Worm (Caenorhabditis elegans): ENCODE data around the gene sre-3.

ce11 chrII:7342884-7343283 is 42.7 kb upstream of the sre-3 start:
- TF ChIP-seq elt-2 (tag; optimal IDR thresholded peaks at IDR 0.05) (no peak), ceh-8 (GFP tag; optimal IDR thresholded peaks at IDR 0.05) (no peak), pqm-1 (tag; optimal IDR thresholded peaks at IDR 0.05) (no peak), unc-62 (GFP tag; optimal IDR thresholded peaks at IDR 0.05) (no peak), nhr-11 (tag; optimal IDR thresholded peaks at IDR 0.05) (no peak), mab-9 (GFP tag; IDR thresholded peaks at IDR 0.05) (no peak), mef-2 (tag; optimal IDR thresholded peaks at IDR 0.05) (no peak), aha-1 (tag; optimal IDR thresholded peaks at IDR 0.05) (no peak), rnt-1 (tag; optimal IDR thresholded peaks at IDR 0.05) (no peak), unc-86 (tag; optimal IDR thresholded peaks at IDR 0.05) (no peak), aly-2 (tag; optimal IDR thresholded peaks at IDR 0.05) (no peak)

Data from whole organism, L1 larva.